Worm (Caenorhabditis elegans) whole organism, L3 larva: ENCODE measurements around the gene sdz-23.

Experiments used
- R02D3.7 ChIP-seq: fragments of 150-350 bp; optimal IDR thresholded peaks from 2 replicates; lab custom pipeline; 2014; ENCODE audit warnings: missing biosample characterization, missing genetic modification characterization
- ZK546.5 ChIP-seq: sonication (generic microtip); optimal IDR thresholded peaks from 2 replicates; lab custom pipeline; 2017; ENCODE audit warnings: missing biosample characterization, missing genetic modification characterization
- aly-2 ChIP-seq: fragments of 150-350 bp; optimal IDR thresholded peaks from 2 replicates; lab custom pipeline; 2014; ENCODE audit warnings: missing biosample characterization, missing genetic modification characterization
- ama-1 ChIP-seq: fragments of 150-350 bp; optimal IDR thresholded peaks from 2 replicates; lab custom pipeline; 2018
- ceh-16 ChIP-seq: sonication (generic microtip); optimal IDR thresholded peaks from 2 replicates; lab custom pipeline; 2017; ENCODE audit warnings: missing biosample characterization, missing genetic modification characterization
- egl-27 ChIP-seq: sonication (generic microtip); optimal IDR thresholded peaks from 4 replicates; lab custom pipeline; 2017; ENCODE audit warnings: missing biosample characterization, missing genetic modification reagents, missing genetic modification characterization
- egl-5 ChIP-seq: fragments of 150-350 bp; optimal IDR thresholded peaks from 2 replicates; lab custom pipeline; 2017; ENCODE audit warnings: missing biosample characterization, missing genetic modification reagents, missing genetic modification characterization, inconsistent platforms
- elt-1 ChIP-seq: fragments of 150-350 bp; optimal IDR thresholded peaks from 2 replicates; lab custom pipeline; 2014; ENCODE audit warnings: missing biosample characterization, missing genetic modification characterization
- eor-1 ChIP-seq, 2 experiments: fragments of 150-350 bp; optimal IDR thresholded peaks; 2 replicates each; lab custom pipeline; 2014 to 2018; ENCODE audit warnings: missing biosample characterization in 2 of 2, missing genetic modification characterization in 2 of 2
- fkh-10 ChIP-seq: sonication (generic microtip); optimal IDR thresholded peaks from 2 replicates; lab custom pipeline; 2017; ENCODE audit warnings: missing biosample characterization, missing genetic modification reagents, missing genetic modification characterization
- fkh-2 ChIP-seq: fragments of 150-350 bp; optimal IDR thresholded peaks from 2 replicates; lab custom pipeline; 2014; ENCODE audit warnings: missing biosample characterization, missing genetic modification reagents, missing genetic modification characterization
- fos-1 ChIP-seq: fragments of 150-350 bp; optimal IDR thresholded peaks from 2 replicates; lab custom pipeline; 2014; ENCODE audit warnings: missing biosample characterization, missing genetic modification characterization
- hmg-11 ChIP-seq: sonication (generic microtip); optimal IDR thresholded peaks from 2 replicates; lab custom pipeline; 2016; ENCODE audit warnings: missing genetic modification characterization, missing compliant biosample characterization
- jun-1 ChIP-seq: fragments of 150-350 bp; optimal IDR thresholded peaks from 2 replicates; lab custom pipeline; 2014; ENCODE audit warnings: missing biosample characterization, missing genetic modification reagents, missing genetic modification characterization
- lin-39 ChIP-seq: fragments of 150-350 bp; optimal IDR thresholded peaks from 2 replicates; lab custom pipeline; 2018; ENCODE audit warnings: missing biosample characterization, missing genetic modification reagents, missing genetic modification characterization
- lsy-12 ChIP-seq: sonication (generic microtip); optimal IDR thresholded peaks from 2 replicates; lab custom pipeline; 2016; ENCODE audit warnings: mild to moderate bottlenecking, missing genetic modification characterization, missing compliant biosample characterization
- mdl-1 ChIP-seq: fragments of 150-350 bp; optimal IDR thresholded peaks from 2 replicates; lab custom pipeline; 2014; ENCODE audit warnings: missing biosample characterization, missing genetic modification characterization
- nhr-12 ChIP-seq: fragments of 150-350 bp; optimal IDR thresholded peaks from 2 replicates; lab custom pipeline; 2014; ENCODE audit warnings: missing biosample characterization, missing genetic modification characterization
- nhr-23 ChIP-seq: fragments of 150-350 bp; optimal IDR thresholded peaks from 2 replicates; lab custom pipeline; 2014; ENCODE audit warnings: missing biosample characterization, missing genetic modification reagents, missing genetic modification characterization
- nhr-237 ChIP-seq: fragments of 150-350 bp; optimal IDR thresholded peaks from 2 replicates; lab custom pipeline; 2014; ENCODE audit warnings: missing biosample characterization, missing genetic modification characterization
- nhr-25 ChIP-seq: sonication (generic microtip); optimal IDR thresholded peaks from 2 replicates; lab custom pipeline; 2017; ENCODE audit warnings: missing biosample characterization, missing genetic modification characterization
- nhr-28 ChIP-seq: fragments of 150-350 bp; optimal IDR thresholded peaks from 2 replicates; lab custom pipeline; 2014; ENCODE audit warnings: missing biosample characterization, missing genetic modification characterization
- nhr-43 ChIP-seq: sonication (generic microtip); optimal IDR thresholded peaks from 2 replicates; lab custom pipeline; 2016; ENCODE audit warnings: mild to moderate bottlenecking, missing genetic modification characterization, missing compliant biosample characterization; ENCODE audit not compliant: poor library complexity, severe bottlenecking
- nhr-77 ChIP-seq: fragments of 150-350 bp; optimal IDR thresholded peaks from 2 replicates; lab custom pipeline; 2014; ENCODE audit warnings: missing biosample characterization, missing genetic modification characterization
- pha-4 ChIP-seq: fragments of 150-350 bp; optimal IDR thresholded peaks from 2 replicates; lab custom pipeline; 2014; ENCODE audit warnings: missing biosample characterization, missing genetic modification reagents, missing genetic modification characterization
- pqm-1 ChIP-seq: fragments of 150-350 bp; optimal IDR thresholded peaks from 2 replicates; lab custom pipeline; 2017; ENCODE audit warnings: missing biosample characterization, missing genetic modification characterization, inconsistent platforms
- sea-2 ChIP-seq: fragments of 150-350 bp; sonication (generic microtip); optimal IDR thresholded peaks from 4 replicates; lab custom pipeline; 2014; ENCODE audit warnings: missing biosample characterization, missing genetic modification reagents, missing genetic modification characterization
- snpc-4 ChIP-seq: fragments of 150-350 bp; optimal IDR thresholded peaks from 2 replicates; lab custom pipeline; 2014; ENCODE audit warnings: missing biosample characterization, missing genetic modification characterization
- tbx-2 ChIP-seq: sonication (generic microtip); optimal IDR thresholded peaks from 2 replicates; lab custom pipeline; 2016; ENCODE audit warnings: mild to moderate bottlenecking, missing genetic modification characterization, missing compliant biosample characterization
- unc-39 ChIP-seq: sonication (generic microtip); optimal IDR thresholded peaks from 4 replicates; lab custom pipeline; 2017; ENCODE audit warnings: missing biosample characterization, missing genetic modification characterization
- zag-1 ChIP-seq: fragments of 150-350 bp; optimal IDR thresholded peaks from 2 replicates; lab custom pipeline; 2014; ENCODE audit warnings: missing biosample characterization, missing genetic modification characterization
- ztf-11 ChIP-seq: fragments of 150-350 bp; optimal IDR thresholded peaks from 2 replicates; lab custom pipeline; 2014; ENCODE audit warnings: missing biosample characterization, missing genetic modification characterization
- ztf-4 ChIP-seq: fragments of 150-350 bp; optimal IDR thresholded peaks from 2 replicates; lab custom pipeline; 2014; ENCODE audit warnings: missing biosample characterization, missing genetic modification characterization

sdz-23 gene

DNA sequence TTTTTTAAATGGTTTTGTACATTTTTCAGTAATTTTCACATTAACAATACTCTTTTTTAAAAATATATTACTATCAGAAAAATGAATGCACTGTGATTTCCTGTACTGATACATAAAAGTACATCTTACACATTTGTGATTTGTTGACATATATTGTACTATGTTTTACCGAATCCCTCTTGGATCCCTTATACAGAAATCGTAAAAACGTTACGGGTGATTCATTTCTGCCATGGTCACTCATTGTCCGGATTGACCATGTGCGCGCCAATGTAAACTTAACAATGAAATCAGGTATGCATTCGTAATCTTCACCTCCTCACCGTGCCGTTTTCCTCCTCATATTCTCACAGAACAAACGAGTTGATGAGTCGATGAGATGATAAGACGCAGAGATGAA lies 45.3 kb upstream of the sdz-23 start, which contains the start of gene ZC513.2:
TSS of gene ZC513.2 (plus strand) at position 301 of the 400 bp plus-strand sequence.
- TF ChIP-seq ztf-11 (tag; lab: Kevin White, UChicago) = no peak

DNA sequence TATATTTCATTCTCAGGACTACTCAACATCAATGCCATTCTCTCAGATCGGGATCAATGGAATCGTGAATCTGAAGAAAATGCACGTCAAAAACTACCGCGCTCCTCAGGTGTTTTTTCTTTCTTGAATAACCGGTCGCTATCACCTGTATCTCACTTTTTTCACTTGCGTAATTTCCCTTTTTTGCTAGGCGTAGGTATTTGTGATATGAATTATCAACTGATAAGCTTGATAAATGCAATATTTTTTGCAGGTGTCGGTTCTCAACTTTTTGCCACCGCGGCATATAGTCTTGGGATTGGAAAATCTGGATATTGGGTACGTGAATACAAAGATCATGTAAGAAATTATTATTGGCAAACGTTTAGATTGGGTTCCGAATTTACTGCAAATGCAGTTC lies 44.2 kb upstream of the sdz-23 start:
- TF ChIP-seq lin-39 (tag; lab: Kevin White, UChicago) = no peak
- TF ChIP-seq snpc-4 (tag; lab: Kevin White, UChicago) = no peak
- no peak for TF ChIP-seq ceh-16 (tag; lab: Kevin White, UChicago)
- TF ChIP-seq, all 47 proteins: peak for 0

DNA sequence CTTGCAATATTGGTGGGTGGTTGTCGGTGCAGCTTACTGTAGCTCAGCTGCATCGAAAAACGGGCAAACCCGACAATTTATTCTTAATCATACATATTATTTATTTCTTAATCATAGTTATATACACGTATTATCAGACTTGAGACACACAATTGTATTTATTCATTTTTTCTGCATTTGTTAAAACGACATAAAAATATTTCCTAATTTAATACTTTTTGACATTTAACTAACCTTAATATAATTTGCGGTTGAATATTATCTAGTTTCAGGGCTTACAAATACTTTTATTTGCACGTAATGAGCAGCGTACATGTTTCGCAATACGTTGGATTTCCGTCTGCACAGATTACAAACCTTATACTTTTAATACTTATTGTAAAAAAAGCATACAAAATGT lies 41.0 kb upstream of the sdz-23 start, which contains the start of gene str-138:
TSS of gene str-138 (plus strand) at position 301 of the 400 bp plus-strand sequence.
- TF ChIP-seq eor-1 (tag; optimal IDR thresholded peaks at IDR 0.05; lab: Kevin White, UChicago) (no peak), hmg-11 (tag; lab: Kevin White, UChicago) (no peak), mdl-1 (no peak), ceh-16 (tag; lab: Kevin White, UChicago) (no peak), unc-39 (tag; lab: Kevin White, UChicago) (no peak), pqm-1 (no peak), aly-2 (tag; lab: Kevin White, UChicago) (no peak), lin-39 (tag; lab: Kevin White, UChicago) (no peak), nhr-23 (tag; lab: Kevin White, UChicago) (no peak), sea-2 (GFP tag; lab: Kevin White, UChicago) (no peak), snpc-4 (tag; lab: Kevin White, UChicago) (no peak), fkh-10 (GFP tag; lab: Kevin White, UChicago) (no peak)

DNA sequence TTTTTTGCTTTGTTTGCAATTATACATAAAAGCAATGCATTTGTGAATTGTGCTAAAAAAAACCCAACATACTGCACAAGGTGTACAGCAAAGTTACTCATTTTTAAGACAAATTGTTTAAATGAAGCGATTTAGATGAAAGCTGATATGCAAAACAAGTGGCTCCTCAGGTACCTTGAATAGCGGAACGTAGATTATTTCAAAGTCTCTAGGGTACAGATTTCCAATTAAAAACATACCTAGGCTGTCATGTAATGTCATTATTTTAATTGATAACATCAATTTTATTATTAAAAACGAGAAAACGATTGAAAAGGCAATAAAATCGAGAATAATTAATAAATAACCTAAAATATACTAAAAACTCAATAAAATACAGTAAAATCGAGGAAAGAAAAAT lies 37.3 kb upstream of the sdz-23 start, which contains the start of gene str-139:
TSS of gene str-139 (minus strand) at position 101 of the 400 bp plus-strand sequence.
- TF ChIP-seq pha-4 (tag; lab: Kevin White, UChicago) (no peak), ZK546.5 (tag; lab: Kevin White, UChicago) (no peak), nhr-237 (tag; lab: Kevin White, UChicago) (no peak), hmg-11 (tag; lab: Kevin White, UChicago) (no peak), nhr-12 (no peak), nhr-43 (tag; lab: Kevin White, UChicago) (no peak), fkh-10 (GFP tag; lab: Kevin White, UChicago) (no peak), sea-2 (GFP tag; lab: Kevin White, UChicago) (no peak), tbx-2 (tag; lab: Kevin White, UChicago) (no peak), egl-27 (tag; lab: Kevin White, UChicago) (no peak), jun-1 (tag; lab: Kevin White, UChicago) (no peak), zag-1 (no peak), mdl-1 (no peak), ztf-4 (tag; lab: Kevin White, UChicago) (no peak), R02D3.7 (tag; lab: Kevin White, UChicago) (no peak), snpc-4 (tag; lab: Kevin White, UChicago) (no peak), nhr-77 (tag; lab: Kevin White, UChicago) (no peak), lsy-12 (tag; lab: Kevin White, UChicago) (no peak), ama-1 (lab: Kevin White, UChicago) (no peak), pqm-1 (no peak)

DNA sequence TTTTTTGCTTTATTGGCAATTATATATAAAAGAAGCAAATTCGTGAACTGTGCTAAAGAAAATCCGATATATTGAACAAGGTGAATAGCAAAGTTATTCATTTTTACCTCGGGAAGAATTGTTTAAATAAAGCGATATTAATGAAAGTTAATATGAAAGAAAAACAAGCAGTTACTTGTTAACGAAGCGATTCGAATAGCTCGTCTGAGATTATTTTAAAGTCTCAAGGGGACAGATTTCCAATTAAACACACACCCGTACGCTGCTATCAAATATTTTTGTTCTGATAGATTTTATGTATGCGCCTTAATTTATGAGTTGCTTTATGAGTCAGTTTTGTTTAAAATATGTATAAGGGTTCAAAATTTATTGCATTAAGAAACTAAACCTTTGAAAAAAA lies 31.6 kb upstream of the sdz-23 start, which contains the start of gene str-140:
TSS of gene str-140 (minus strand) at position 101 of the 400 bp plus-strand sequence.
- TF ChIP-seq nhr-28 = no peak
- TF ChIP-seq R02D3.7 (tag; lab: Kevin White, UChicago) = no peak
- no peak for TF ChIP-seq elt-1
- TF ChIP-seq nhr-23 (tag; lab: Kevin White, UChicago) = no peak
- no peak for TF ChIP-seq nhr-43 (tag; lab: Kevin White, UChicago)
- TF ChIP-seq zag-1 = no peak
- no peak for TF ChIP-seq eor-1 (tag; optimal IDR thresholded peaks at IDR 0.05; lab: Kevin White, UChicago)

DNA sequence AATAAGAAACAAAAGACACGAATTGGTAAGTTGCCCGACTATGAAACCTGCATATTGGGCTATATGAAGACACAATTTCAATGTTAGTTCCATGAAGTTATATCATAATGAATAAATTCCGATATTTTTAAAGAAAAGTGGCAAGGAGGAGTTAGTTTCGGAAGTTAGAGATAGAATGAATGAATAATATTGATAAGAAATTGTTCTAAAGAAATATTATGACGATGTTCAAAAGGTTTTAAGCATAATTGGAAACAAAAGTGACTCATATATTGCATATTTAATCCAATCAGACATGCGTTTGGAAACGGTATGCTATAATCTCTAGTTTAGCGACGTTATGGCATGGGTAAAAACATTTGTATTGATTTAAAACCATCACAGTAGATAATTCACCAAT lies 29.8 kb upstream of the sdz-23 start, which contains the start of gene str-143:
TSS of gene str-143 (minus strand) at position 101 of the 400 bp plus-strand sequence.
- TF ChIP-seq pqm-1 = no peak
- TF ChIP-seq ZK546.5 (tag; lab: Kevin White, UChicago) = no peak
- TF ChIP-seq fkh-2 (tag; lab: Kevin White, UChicago) = no peak
- TF ChIP-seq ama-1 (lab: Kevin White, UChicago) = no peak
- no peak for TF ChIP-seq zag-1
- no peak for TF ChIP-seq ztf-4 (tag; lab: Kevin White, UChicago)
- no peak for TF ChIP-seq fos-1 (tag; lab: Kevin White, UChicago)
- TF ChIP-seq egl-5 (tag; lab: Kevin White, UChicago) = no peak
- no peak for TF ChIP-seq snpc-4 (tag; lab: Kevin White, UChicago)
- no peak for TF ChIP-seq nhr-28
- no peak for TF ChIP-seq lsy-12 (tag; lab: Kevin White, UChicago)
- no peak for TF ChIP-seq nhr-25
- TF ChIP-seq nhr-12 = no peak
